Worm (Caenorhabditis elegans): Measurements from ENCODE around the gene F20A1.8.

F20A1.8 gene

ce11 chrV:7087340-7087739 lies 39.9 kb upstream of the F20A1.8 start:
- TF ChIP-seq mml-1 (tag; optimal IDR thresholded peaks at IDR 0.05): no peak
- no peak for TF ChIP-seq mdl-1 (tag; optimal IDR thresholded peaks at IDR 0.05)
- TF ChIP-seq nhr-11 (tag; optimal IDR thresholded peaks at IDR 0.05): no peak
- no peak for TF ChIP-seq unc-39 (tag; optimal IDR thresholded peaks at IDR 0.05)
- no peak for TF ChIP-seq ztf-11 (tag; optimal IDR thresholded peaks at IDR 0.05)
- no peak for TF ChIP-seq snpc-4 (tag; optimal IDR thresholded peaks at IDR 0.05)
- TF ChIP-seq nhr-76 (tag; optimal IDR thresholded peaks at IDR 0.05): no peak
- TF ChIP-seq lin-15B (tag; optimal IDR thresholded peaks at IDR 0.05): no peak
- TF ChIP-seq nhr-28 (tag; optimal IDR thresholded peaks at IDR 0.05): no peak
- no peak for TF ChIP-seq skn-1 (tag; optimal IDR thresholded peaks at IDR 0.05)

- TF ChIP-seq lin-39 (tag; optimal IDR thresholded peaks at IDR 0.05) (no peak), ceh-28 (tag; optimal IDR thresholded peaks at IDR 0.05) (peak; percentile 18), nhr-23 (tag; optimal IDR thresholded peaks at IDR 0.05) (peak; percentile 59), nhr-43 (tag; optimal IDR thresholded peaks at IDR 0.05; ENCODE audit: poor library complexity, severe bottlenecking) (no peak), fkh-2 (tag; optimal IDR thresholded peaks at IDR 0.05) (no peak)
Observed at ce11 chrV:7085518-7086104, 38.2 kb upstream of the F20A1.8 start, which contains the start of gene VC5.2. Gene VC5.2 (plus strand): TSS chrV:7085956.

ce11 chrV:7084612-7085139 lies 37.3 kb upstream of the F20A1.8 start, which contains the start of gene mys-1:
Gene mys-1 (minus strand): TSS chrV:7084662.
- TF ChIP-seq elt-3 (tag; optimal IDR thresholded peaks at IDR 0.05) (no peak), ztf-11 (tag; optimal IDR thresholded peaks at IDR 0.05) (no peak), pha-4 (tag; optimal IDR thresholded peaks at IDR 0.05) (peak; percentile 50), daf-12 (tag; optimal IDR thresholded peaks at IDR 0.05) (no peak), snpc-4 (tag; optimal IDR thresholded peaks at IDR 0.05) (peak; percentile 57), egl-5 (tag; optimal IDR thresholded peaks at IDR 0.05) (no peak), nhr-23 (tag; optimal IDR thresholded peaks at IDR 0.05) (peak; percentile 64), lin-15B (tag; optimal IDR thresholded peaks at IDR 0.05) (peak; percentile 65), eor-1 (tag; optimal IDR thresholded peaks at IDR 0.05) (no peak), elt-2 (tag; optimal IDR thresholded peaks at IDR 0.05) (no peak), aly-2 (tag; optimal IDR thresholded peaks at IDR 0.05) (no peak), nhr-12 (tag; optimal IDR thresholded peaks at IDR 0.05) (no peak), ceh-16 (tag; optimal IDR thresholded peaks at IDR 0.05) (no peak), jun-1 (tag; optimal IDR thresholded peaks at IDR 0.05) (no peak), nhr-43 (tag; optimal IDR thresholded peaks at IDR 0.05; ENCODE audit: poor library complexity, severe bottlenecking) (peak; percentile 55), nhr-76 (tag; optimal IDR thresholded peaks at IDR 0.05) (no peak), hmg-11 (tag; optimal IDR thresholded peaks at IDR 0.05) (peak; percentile 65), lin-39 (tag; optimal IDR thresholded peaks at IDR 0.05) (peak; percentile 5), sea-2 (GFP tag; optimal IDR thresholded peaks at IDR 0.05) (no peak), nfya-1 (tag; optimal IDR thresholded peaks at IDR 0.05; ENCODE audit: insufficient read depth) (peak; percentile 49)

- TF ChIP-seq ceh-82 (tag; optimal IDR thresholded peaks at IDR 0.05) (no peak), nhr-77 (tag; optimal IDR thresholded peaks at IDR 0.05) (no peak), fos-1 (tag; optimal IDR thresholded peaks at IDR 0.05) (no peak), zag-1 (tag; optimal IDR thresholded peaks at IDR 0.05) (no peak), R02D3.7 (tag; optimal IDR thresholded peaks at IDR 0.05) (no peak), nhr-11 (tag; optimal IDR thresholded peaks at IDR 0.05) (no peak), lin-39 (tag; optimal IDR thresholded peaks at IDR 0.05) (no peak)
Observed at ce11 chrV:7079388-7079787, 32.0 kb upstream of the F20A1.8 start.

- no peak for TF ChIP-seq nhr-23 (tag; optimal IDR thresholded peaks at IDR 0.05)
- TF ChIP-seq fkh-10 (GFP tag; optimal IDR thresholded peaks at IDR 0.05): no peak
- TF ChIP-seq ceh-28 (tag; optimal IDR thresholded peaks at IDR 0.05): no peak
- no peak for TF ChIP-seq egl-27 (tag; optimal IDR thresholded peaks at IDR 0.05)
- no peak for TF ChIP-seq daf-12 (tag; optimal IDR thresholded peaks at IDR 0.05)
- no peak for TF ChIP-seq ama-1 (optimal IDR thresholded peaks at IDR 0.05)
- no peak for TF ChIP-seq tbx-2 (tag; optimal IDR thresholded peaks at IDR 0.05)
- TF ChIP-seq skn-1 (tag; optimal IDR thresholded peaks at IDR 0.05): no peak
- no peak for TF ChIP-seq snpc-4 (tag; optimal IDR thresholded peaks at IDR 0.05)
- TF ChIP-seq elt-3 (tag; optimal IDR thresholded peaks at IDR 0.05): no peak
- no peak for TF ChIP-seq ztf-4 (tag; optimal IDR thresholded peaks at IDR 0.05)
- TF ChIP-seq aly-2 (tag; optimal IDR thresholded peaks at IDR 0.05): no peak
- TF ChIP-seq mml-1 (tag; optimal IDR thresholded peaks at IDR 0.05): no peak
- no peak for TF ChIP-seq nhr-237 (tag; optimal IDR thresholded peaks at IDR 0.05)
- TF ChIP-seq fkh-2 (tag; optimal IDR thresholded peaks at IDR 0.05): no peak
- TF ChIP-seq nhr-12 (tag; optimal IDR thresholded peaks at IDR 0.05): no peak
- no peak for TF ChIP-seq zag-1 (tag; optimal IDR thresholded peaks at IDR 0.05)
- no peak for TF ChIP-seq lsy-12 (tag; optimal IDR thresholded peaks at IDR 0.05)
- TF ChIP-seq sea-2 (GFP tag; optimal IDR thresholded peaks at IDR 0.05): no peak
- no peak for TF ChIP-seq nhr-43 (tag; optimal IDR thresholded peaks at IDR 0.05; ENCODE audit: poor library complexity, severe bottlenecking)
Observed at ce11 chrV:7078765-7079164, 31.4 kb upstream of the F20A1.8 start.
